Worm (Caenorhabditis elegans) whole organism, young adult: ENCODE measurements around the gene ncr-1.

ENCODE experiments used
- B0035.1 ChIP-seq: sonication (generic microtip); optimal IDR thresholded peaks from 2 replicates; lab custom pipeline; 2016; ENCODE audit warnings: missing genetic modification characterization, mild to moderate bottlenecking, missing compliant biosample characterization, missing genotype, missing genetic modification reagents
- B0336.3 ChIP-seq: fragments of 200-800 bp; sonication (Bioruptor generic); IDR thresholded peaks from 2 replicates; pipeline ENCODE4 v1.3.6; 2022; ENCODE audit warnings: missing genetic modification characterization, missing compliant biosample characterization
- C17E4.6 ChIP-seq: fragments of 200-800 bp; sonication (Bioruptor generic); IDR thresholded peaks from 2 replicates; pipeline ENCODE4 v1.3.6; 2022; ENCODE audit warnings: missing genetic modification reagents, missing genetic modification characterization, missing compliant biosample characterization
- F37B4.10 ChIP-seq: fragments of 200-800 bp; sonication (Bioruptor generic); IDR thresholded peaks from 2 replicates; pipeline ENCODE4 v1.3.6; 2022; ENCODE audit warnings: missing genetic modification characterization, missing compliant biosample characterization
- K11D2.4 ChIP-seq: fragments of 200-800 bp; sonication (Bioruptor generic); IDR thresholded peaks from 2 replicates; pipeline ENCODE4 v1.3.6; 2022; ENCODE audit warnings: missing genetic modification reagents, missing genetic modification characterization, missing compliant biosample characterization
- Y53F4B.3 ChIP-seq: fragments of 200-800 bp; sonication (Bioruptor generic); IDR thresholded peaks from 2 replicates; pipeline ENCODE4 v1.3.6; 2022; ENCODE audit warnings: missing genetic modification reagents, missing genetic modification characterization, missing compliant biosample characterization
- ZK185.1 ChIP-seq: sonication (generic microtip); optimal IDR thresholded peaks from 2 replicates; lab custom pipeline; 2016; ENCODE audit warnings: mild to moderate bottlenecking, missing genetic modification characterization, missing compliant biosample characterization; ENCODE audit not compliant: poor library complexity, severe bottlenecking
- akir-1 ChIP-seq: fragments of 200-800 bp; sonication (Bioruptor generic); optimal IDR thresholded peaks from 2 replicates; lab custom pipeline; 2018; ENCODE audit warnings: mild to moderate bottlenecking, missing genetic modification characterization, moderate library complexity, missing compliant biosample characterization
- aptf-2 ChIP-seq: fragments of 200-800 bp; sonication (Bioruptor generic); conservative IDR thresholded peaks from 2 replicates; pipeline ENCODE4 v1.3.6; 2022; ENCODE audit warnings: missing genetic modification reagents, missing genetic modification characterization, missing compliant biosample characterization
- atf-7 ChIP-seq: sonication (generic microtip); optimal IDR thresholded peaks from 2 replicates; lab custom pipeline; 2017; ENCODE audit warnings: mild to moderate bottlenecking, missing genetic modification characterization, missing compliant biosample characterization
- attf-5 ChIP-seq: fragments of 200-800 bp; sonication (Bioruptor generic); optimal IDR thresholded peaks from 2 replicates; lab custom pipeline; 2018; ENCODE audit warnings: mild to moderate bottlenecking, missing genetic modification characterization, missing compliant biosample characterization
- cebp-1 ChIP-seq, 2 experiments: fragments of 200-800 bp in 1 of 2; sonication (Bioruptor generic) in 1 of 2; sonication (generic microtip) in 1 of 2; IDR thresholded peaks in 1 of 2; optimal IDR thresholded peaks in 1 of 2; 2 replicates each; pipeline versions ENCODE4 v1.3.6 to Lab custom; 2017 to 2022; ENCODE audit warnings: missing compliant biosample characterization in 2 of 2, missing genetic modification characterization in 2 of 2, mild to moderate bottlenecking in 1 of 2, missing genetic modification reagents in 1 of 2, moderate library complexity in 1 of 2
- die-1 ChIP-seq: sonication (generic microtip); optimal IDR thresholded peaks from 2 replicates; lab custom pipeline; 2016; ENCODE audit warnings: missing genotype, mild to moderate bottlenecking, missing genetic modification characterization, missing compliant biosample characterization
- dox-1 ChIP-seq: fragments of 200-800 bp; sonication (Bioruptor generic); IDR thresholded peaks from 2 replicates; pipeline ENCODE4 v1.3.6; 2022; ENCODE audit warnings: missing genetic modification reagents, missing genetic modification characterization, missing compliant biosample characterization
- egl-18 ChIP-seq: fragments of 200-800 bp; sonication (Bioruptor generic); IDR thresholded peaks from 2 replicates; pipeline ENCODE4 v1.3.6; 2022; ENCODE audit warnings: missing genetic modification reagents, missing genetic modification characterization, missing compliant biosample characterization
- egrh-3 ChIP-seq: fragments of 200-800 bp; sonication (Bioruptor generic); IDR thresholded peaks from 2 replicates; pipeline ENCODE4 v1.3.6; 2022; ENCODE audit warnings: missing genetic modification reagents, missing genetic modification characterization, missing compliant biosample characterization
- ekl-4 ChIP-seq: fragments of 200-800 bp; sonication (Bioruptor generic); IDR thresholded peaks from 2 replicates; pipeline ENCODE4 v1.3.6; 2022; ENCODE audit warnings: missing genetic modification reagents, missing genetic modification characterization, missing compliant biosample characterization
- ets-4 ChIP-seq: fragments of 200-800 bp; sonication (Bioruptor generic); optimal IDR thresholded peaks from 2 replicates; lab custom pipeline; 2018; ENCODE audit warnings: mild to moderate bottlenecking, missing genetic modification characterization, missing compliant biosample characterization
- gei-17 ChIP-seq: fragments of 200-800 bp; sonication (Bioruptor generic); optimal IDR thresholded peaks from 2 replicates; lab custom pipeline; 2018; ENCODE audit warnings: mild to moderate bottlenecking, missing genetic modification characterization, missing compliant biosample characterization
- let-526 ChIP-seq: fragments of 200-800 bp; sonication (Bioruptor generic); IDR thresholded peaks from 2 replicates; pipeline ENCODE4 v1.3.6; 2022; ENCODE audit warnings: missing genetic modification reagents, missing genetic modification characterization, missing compliant biosample characterization
- let-607 ChIP-seq, 2 experiments: fragments of 200-800 bp in 1 of 2; sonication (Bioruptor generic) in 1 of 2; sonication (generic microtip) in 1 of 2; optimal IDR thresholded peaks; 2 replicates each; lab custom pipeline; 2016 to 2018; ENCODE audit warnings: mild to moderate bottlenecking in 2 of 2, missing compliant biosample characterization in 2 of 2, missing genetic modification characterization in 2 of 2, moderate library complexity in 2 of 2, missing genotype in 1 of 2
- lin-26 ChIP-seq: fragments of 200-800 bp; sonication (Bioruptor generic); IDR thresholded peaks from 2 replicates; pipeline ENCODE4 v1.3.6; 2022; ENCODE audit warnings: missing genetic modification reagents, missing genetic modification characterization, missing compliant biosample characterization
- lin-40 ChIP-seq: sonication (generic microtip); optimal IDR thresholded peaks from 2 replicates; lab custom pipeline; 2016; ENCODE audit warnings: missing genetic modification characterization, mild to moderate bottlenecking, missing compliant biosample characterization, missing genotype, missing genetic modification reagents
- lin-54 ChIP-seq: fragments of 200-800 bp; sonication (Bioruptor generic); optimal IDR thresholded peaks from 2 replicates; lab custom pipeline; 2018; ENCODE audit warnings: mild to moderate bottlenecking, missing genetic modification characterization, missing compliant biosample characterization
- mcd-1 ChIP-seq: fragments of 200-800 bp; sonication (Bioruptor generic); IDR thresholded peaks from 2 replicates; pipeline ENCODE4 v1.3.6; 2022; ENCODE audit warnings: missing genetic modification reagents, missing genetic modification characterization, missing compliant biosample characterization
- nfya-2 ChIP-seq: fragments of 200-800 bp; sonication (Bioruptor generic); IDR thresholded peaks from 2 replicates; pipeline ENCODE4 v1.3.6; 2022; ENCODE audit warnings: missing genetic modification reagents, missing genetic modification characterization, missing compliant biosample characterization
- nhr-120 ChIP-seq: fragments of 200-800 bp; sonication (Bioruptor generic); IDR thresholded peaks from 2 replicates; pipeline ENCODE4 v1.3.6; 2022; ENCODE audit warnings: missing genetic modification characterization, missing compliant biosample characterization
- nhr-80 ChIP-seq: sonication (generic microtip); optimal IDR thresholded peaks from 2 replicates; lab custom pipeline; 2016; ENCODE audit warnings: missing genetic modification characterization, missing compliant biosample characterization
- pbrm-1 ChIP-seq: fragments of 200-800 bp; sonication (Bioruptor generic); IDR thresholded peaks from 2 replicates; pipeline ENCODE4 v1.3.6; 2022; ENCODE audit warnings: missing genetic modification reagents, missing genetic modification characterization, missing compliant biosample characterization
- rpc-1 ChIP-seq, 2 experiments: fragments of 150-350 bp in 1 of 2; sonication (generic microtip) in 1 of 2; optimal IDR thresholded peaks; 2 replicates each; lab custom pipeline; 2014 to 2018; ENCODE audit warnings: missing biosample characterization in 1 of 2, missing genetic modification characterization in 1 of 2, missing genetic modification reagents in 1 of 2, missing genotype in 1 of 2
- sdz-38 ChIP-seq: sonication (generic microtip); optimal IDR thresholded peaks from 2 replicates; lab custom pipeline; 2016; ENCODE audit warnings: missing genotype, missing genetic modification characterization, missing compliant biosample characterization
- somi-1 ChIP-seq: fragments of 200-800 bp; sonication (Bioruptor generic); optimal IDR thresholded peaks from 2 replicates; lab custom pipeline; 2018; ENCODE audit warnings: mild to moderate bottlenecking, missing genetic modification characterization, missing compliant biosample characterization
- tbp1 ChIP-seq: fragments of 200-800 bp; sonication (Bioruptor generic); optimal IDR thresholded peaks from 2 replicates; lab custom pipeline; 2018; ENCODE audit warnings: mild to moderate bottlenecking, missing genetic modification characterization, missing compliant biosample characterization
- tlf-1 ChIP-seq: fragments of 200-800 bp; sonication (Bioruptor generic); optimal IDR thresholded peaks from 2 replicates; lab custom pipeline; 2018; ENCODE audit warnings: mild to moderate bottlenecking, missing genetic modification characterization, missing compliant biosample characterization
- unc-62 ChIP-seq: fragments of 150-350 bp; optimal IDR thresholded peaks from 2 replicates; lab custom pipeline; 2014; ENCODE audit warnings: missing biosample characterization, missing genetic modification reagents, missing genetic modification characterization
- ztf-25 ChIP-seq: fragments of 200-800 bp; sonication (Bioruptor generic); IDR thresholded peaks from 2 replicates; pipeline ENCODE4 v1.3.6; 2022; ENCODE audit warnings: missing genetic modification reagents, missing genetic modification characterization, missing compliant biosample characterization
- ztf-26 ChIP-seq: sonication (generic microtip); optimal IDR thresholded peaks from 2 replicates; lab custom pipeline; 2017; ENCODE audit warnings: missing genetic modification characterization, missing compliant biosample characterization
- ztf-3 ChIP-seq: fragments of 200-800 bp; sonication (Bioruptor generic); optimal IDR thresholded peaks from 2 replicates; lab custom pipeline; 2018; ENCODE audit warnings: mild to moderate bottlenecking, missing genetic modification characterization, missing compliant biosample characterization

Gene ncr-1

ce11 chrX:4532160-4532741 lies 43.6 kb upstream of the ncr-1 start, which contains the start of gene nhr-35 (continued):
- TF ChIP-seq ZK185.1 (tag; lab: Kevin White, UChicago) (peak; percentile 5), die-1 (peak; percentile 22), sdz-38 (tag; lab: Kevin White, UChicago) (no peak), C17E4.6 (no peak), egl-18 (no peak), atf-7 (peak; percentile 91), F37B4.10 (GFP tag; lab: Robert Waterston, UW) (no peak), let-607 (tag; optimal IDR thresholded peaks at IDR 0.05; lab: Kevin White, UChicago) (peak; percentile 84), tlf-1 (GFP tag; lab: Kevin White, UChicago) (peak; percentile 66), K11D2.4 (peak; percentile 64; the same call in 1 of the 2 replicates), tbp1 (GFP tag; lab: Kevin White, UChicago) (peak; percentile 60), mcd-1 (GFP tag; lab: Robert Waterston, UW) (peak; percentile 38; the same call in 1 of the 2 replicates), ets-4 (GFP tag; lab: Kevin White, UChicago) (peak; percentile 93), attf-5 (GFP tag; lab: Kevin White, UChicago) (peak; percentile 63), gei-17 (GFP tag; lab: Kevin White, UChicago) (peak; percentile 33), ztf-3 (GFP tag; lab: Kevin White, UChicago) (peak; percentile 26), B0035.1 (tag; lab: Kevin White, UChicago) (no peak), lin-40 (tag; lab: Kevin White, UChicago) (peak; percentile 81), B0336.3 (GFP tag; lab: Robert Waterston, UW) (peak; percentile 69), egrh-3 (GFP tag; lab: Robert Waterston, UW) (no peak), aptf-2 (no peak), pbrm-1 (GFP tag; lab: Robert Waterston, UW) (0 out of 2 replicates have a peak, but pooled peaks have one; percentile 26), let-526 (GFP tag; lab: Robert Waterston, UW) (peak; percentile 69; the same call in 1 of the 2 replicates), lin-26 (GFP tag; lab: Robert Waterston, UW) (no peak), unc-62 (GFP tag; lab: Kevin White, UChicago) (peak; percentile 94), akir-1 (GFP tag; lab: Kevin White, UChicago) (no peak), ekl-4 (0 out of 2 replicates have a peak, but pooled peaks have one; percentile 30), ztf-25 (GFP tag; lab: Robert Waterston, UW) (no peak)

ce11 chrX:4530426-4531044 lies 41.9 kb upstream of the ncr-1 start:
- TF ChIP-seq lin-40 (tag; lab: Kevin White, UChicago): peak; percentile 16
- TF ChIP-seq rpc-1 (optimal IDR thresholded peaks at IDR 0.05; lab: Kevin White, UChicago): no peak
- no peak for TF ChIP-seq rpc-1 (tag; optimal IDR thresholded peaks at IDR 0.05; lab: Kevin White, UChicago)
- peak; percentile 77 for TF ChIP-seq nhr-80 (tag; lab: Kevin White, UChicago)

ce11 chrX:4528905-4529304 lies 40.2 kb upstream of the ncr-1 start:
- TF ChIP-seq K11D2.4 (0 out of 2 replicates have a peak, but pooled peaks have one; percentile 24), let-607 (tag; optimal IDR thresholded peaks at IDR 0.05; lab: Kevin White, UChicago) (peak in 1 of 2 experiments; percentile 2), nhr-120 (GFP tag; lab: Robert Waterston, UW) (no peak), lin-40 (tag; lab: Kevin White, UChicago) (peak; percentile 72), nhr-80 (tag; lab: Kevin White, UChicago) (peak; percentile 82), Y53F4B.3 (GFP tag; lab: Robert Waterston, UW) (no peak), F37B4.10 (GFP tag; lab: Robert Waterston, UW) (no peak), ztf-26 (tag; lab: Kevin White, UChicago) (peak; percentile 59), somi-1 (GFP tag; lab: Kevin White, UChicago) (peak; percentile 49), lin-54 (no peak), nfya-2 (no peak), dox-1 (GFP tag; lab: Robert Waterston, UW) (peak; percentile 19; the same call in 1 of the 2 replicates), tbp1 (GFP tag; lab: Kevin White, UChicago) (peak; percentile 23), cebp-1 (GFP tag; IDR thresholded peaks at IDR 0.05; lab: Robert Waterston, UW) (no peak), cebp-1 (tag; optimal IDR thresholded peaks at IDR 0.05; lab: Kevin White, UChicago) (peak; percentile 31)
